Fruit fly (Drosophila melanogaster) whole organism, pupa: ENCODE results near the gene lute.

Source experiments
- CG10348 ChIP-seq: fragments of 200-800 bp; sonication (Bioruptor generic); IDR thresholded peaks from 2 replicates; pipeline ENCODE4 v1.3.6; 2022; ENCODE audit warnings: missing biosample characterization, missing genetic modification characterization
- CG12605 ChIP-seq: fragments of 200-800 bp; sonication (Bioruptor generic); IDR thresholded peaks from 2 replicates; pipeline ENCODE4 v1.3.6; 2022; ENCODE audit warnings: missing biosample characterization, missing genetic modification characterization
- CG13204 ChIP-seq: fragments of 200-800 bp; sonication (Bioruptor generic); optimal IDR thresholded peaks from 2 replicates; lab custom pipeline; 2018; ENCODE audit warnings: missing biosample characterization, mild to moderate bottlenecking, missing genetic modification characterization, moderate library complexity
- CG14655 ChIP-seq: fragments of 200-800 bp; sonication (Bioruptor generic); optimal IDR thresholded peaks from 3 replicates; lab custom pipeline; 2017; ENCODE audit warnings: mild to moderate bottlenecking, missing biosample characterization, missing genetic modification reagents, missing genetic modification characterization
- CG15710 ChIP-seq: fragments of 200-800 bp; sonication (Bioruptor generic); optimal IDR thresholded peaks from 2 replicates; lab custom pipeline; 2018; ENCODE audit warnings: missing biosample characterization, mild to moderate bottlenecking, missing genetic modification characterization, moderate library complexity
- CG17806 ChIP-seq: fragments of 200-800 bp; sonication (Bioruptor generic); optimal IDR thresholded peaks from 2 replicates; lab custom pipeline; 2018; ENCODE audit warnings: missing biosample characterization, mild to moderate bottlenecking, missing genetic modification characterization, moderate library complexity
- CG32121 ChIP-seq: fragments of 200-800 bp; sonication (Bioruptor generic); IDR thresholded peaks from 2 replicates; pipeline ENCODE4 v1.3.6; 2022; ENCODE audit warnings: missing biosample characterization, missing genetic modification characterization
- CG34367 ChIP-seq: fragments of 200-800 bp; sonication (Bioruptor generic); optimal IDR thresholded peaks from 2 replicates; lab custom pipeline; 2018; ENCODE audit warnings: missing biosample characterization, mild to moderate bottlenecking, missing genetic modification characterization
- CG4496 ChIP-seq: fragments of 200-800 bp; sonication (Bioruptor generic); IDR thresholded peaks from 3 replicates; pipeline ENCODE4 v1.3.6; 2022; ENCODE audit warnings: missing biosample characterization, missing genetic modification characterization
- CG8159 ChIP-seq: fragments of 200-800 bp; sonication (Bioruptor generic); optimal IDR thresholded peaks from 3 replicates; lab custom pipeline; 2018; ENCODE audit warnings: missing biosample characterization, mild to moderate bottlenecking, missing genetic modification characterization, moderate library complexity
- CG8301 ChIP-seq: fragments of 200-800 bp; sonication (Bioruptor generic); optimal IDR thresholded peaks from 2 replicates; lab custom pipeline; 2018; ENCODE audit warnings: missing biosample characterization, mild to moderate bottlenecking, missing genetic modification characterization
- CG9948 ChIP-seq: fragments of 200-800 bp; sonication (Bioruptor generic); optimal IDR thresholded peaks from 2 replicates; lab custom pipeline; 2018; ENCODE audit warnings: missing biosample characterization, mild to moderate bottlenecking, missing genetic modification characterization, moderate library complexity
- D1 ChIP-seq: fragments of 200-800 bp; sonication (Bioruptor generic); optimal IDR thresholded peaks from 2 replicates; lab custom pipeline; 2018; ENCODE audit warnings: missing biosample characterization, mild to moderate bottlenecking, missing genetic modification characterization, moderate library complexity
- EcR ChIP-seq: fragments of 200-800 bp; sonication (Bioruptor generic); optimal IDR thresholded peaks from 3 replicates; lab custom pipeline; 2019; ENCODE audit warnings: missing biosample characterization, missing genetic modification characterization, mild to moderate bottlenecking, moderate library complexity, missing genetic modification reagents
- Ets98B ChIP-seq: fragments of 200-800 bp; sonication (Bioruptor generic); IDR thresholded peaks from 2 replicates; pipeline ENCODE4 v1.3.6; 2022; ENCODE audit warnings: missing biosample characterization, missing genetic modification characterization
- Pif1A ChIP-seq: fragments of 200-800 bp; sonication (Bioruptor generic); optimal IDR thresholded peaks from 3 replicates; lab custom pipeline; 2016; ENCODE audit warnings: missing biosample characterization, missing genetic modification characterization
- Pif1B ChIP-seq: fragments of 200-800 bp; sonication (Bioruptor generic); optimal IDR thresholded peaks from 3 replicates; lab custom pipeline; 2016; ENCODE audit warnings: missing biosample characterization, missing genetic modification characterization
- Snoo ChIP-seq: fragments of 200-800 bp; sonication (Bioruptor generic); optimal IDR thresholded peaks from 3 replicates; lab custom pipeline; 2017; ENCODE audit warnings: missing biosample characterization, mild to moderate bottlenecking, missing genetic modification characterization, inconsistent platforms
- fd96Ca ChIP-seq: fragments of 200-800 bp; sonication (Bioruptor generic); IDR thresholded peaks from 3 replicates; pipeline ENCODE4 v1.3.6; 2022; ENCODE audit warnings: missing biosample characterization, missing genetic modification characterization
- gl ChIP-seq: fragments of 200-800 bp; sonication (Bioruptor generic); optimal IDR thresholded peaks from 2 replicates; lab custom pipeline; 2018; ENCODE audit warnings: missing biosample characterization, mild to moderate bottlenecking, missing genetic modification characterization
- rn ChIP-seq: fragments of 200-800 bp; sonication (Bioruptor generic); IDR thresholded peaks from 2 replicates; pipeline ENCODE4 v1.3.6; 2022; ENCODE audit warnings: missing biosample characterization, missing genetic modification characterization

The lute gene

dm6 chr3R:17417167-17417566 lies 37.4 kb downstream of the lute start, which contains the start of gene CG33333:
Gene CG33333 (plus strand): TSS chr3R:17417467.
- TF ChIP-seq CG34367 (tag; lab: Kevin White, UChicago) = no peak
- TF ChIP-seq CG12605 (GFP tag; lab: Robert Waterston, UW) = no peak
- TF ChIP-seq CG14655 (GFP tag; lab: Kevin White, UChicago) = no peak
- no peak for TF ChIP-seq CG8301 (tag; lab: Kevin White, UChicago)
- TF ChIP-seq rn (GFP tag; lab: Robert Waterston, UW) = no peak
- no peak for TF ChIP-seq Pif1B (GFP tag; lab: Kevin White, UChicago)
- no peak for TF ChIP-seq CG15710 (tag; lab: Kevin White, UChicago)

dm6 chr3R:17418459-17418858 lies 38.7 kb downstream of the lute start, which contains the start of gene CG42834:
Gene CG42834 (plus strand): TSS chr3R:17418759.
- TF ChIP-seq rn (GFP tag; lab: Robert Waterston, UW) (no peak), Pif1A (GFP tag; lab: Kevin White, UChicago) (no peak), CG9948 (tag; lab: Kevin White, UChicago) (no peak), gl (tag; lab: Kevin White, UChicago) (no peak)

- TF ChIP-seq Snoo (no peak), fd96Ca (no peak), CG17806 (tag; lab: Kevin White, UChicago) (no peak), rn (GFP tag; lab: Robert Waterston, UW) (no peak), EcR (GFP tag; lab: Kevin White, UChicago) (no peak), CG8301 (tag; lab: Kevin White, UChicago) (no peak), CG15710 (tag; lab: Kevin White, UChicago) (no peak), Ets98B (GFP tag; lab: Robert Waterston, UW) (no peak), Pif1A (GFP tag; lab: Kevin White, UChicago) (no peak), CG14655 (GFP tag; lab: Kevin White, UChicago) (no peak), CG9948 (tag; lab: Kevin White, UChicago) (no peak), Pif1B (GFP tag; lab: Kevin White, UChicago) (no peak), CG8159 (tag; lab: Kevin White, UChicago) (no peak), CG34367 (tag; lab: Kevin White, UChicago) (no peak), gl (tag; lab: Kevin White, UChicago) (no peak), CG10348 (GFP tag; lab: Robert Waterston, UW) (no peak)
These were observed 40.6 kb downstream of the lute start, which contains the start of gene CG42835 for dm6 chr3R:17420338-17420737. Gene CG42835 (plus strand): TSS chr3R:17420638.

dm6 chr3R:17422102-17422501 lies 42.4 kb downstream of the lute start, which contains the start of gene CG14332:
Gene CG14332 (minus strand): TSS chr3R:17422202.
- no peak for TF ChIP-seq CG8301 (tag; lab: Kevin White, UChicago)
- TF ChIP-seq CG10348 (GFP tag; lab: Robert Waterston, UW) = no peak
- no peak for TF ChIP-seq D1 (tag; lab: Kevin White, UChicago)
- TF ChIP-seq CG8159 (tag; lab: Kevin White, UChicago) = no peak
- TF ChIP-seq rn (GFP tag; lab: Robert Waterston, UW) = no peak
- TF ChIP-seq CG32121 = no peak
- TF ChIP-seq CG9948 (tag; lab: Kevin White, UChicago) = no peak

dm6 chr3R:17425417-17425915 lies 45.7 kb downstream of the lute start, which contains the start of gene cysu:
Gene cysu (plus strand): TSS chr3R:17425768.
- TF ChIP-seq CG4496 (GFP tag; lab: Robert Waterston, UW) (no peak), CG9948 (tag; lab: Kevin White, UChicago) (no peak), CG8159 (tag; lab: Kevin White, UChicago) (no peak), CG32121 (no peak), Pif1B (GFP tag; lab: Kevin White, UChicago) (no peak), CG34367 (tag; lab: Kevin White, UChicago) (no peak), fd96Ca (no peak), gl (tag; lab: Kevin White, UChicago) (no peak), rn (GFP tag; lab: Robert Waterston, UW) (no peak), CG13204 (GFP tag; lab: Kevin White, UChicago) (no peak), CG17806 (tag; lab: Kevin White, UChicago) (no peak), CG8301 (tag; lab: Kevin White, UChicago) (no peak), Snoo (no peak), CG14655 (GFP tag; lab: Kevin White, UChicago) (no peak), CG12605 (GFP tag; lab: Robert Waterston, UW) (no peak), CG15710 (tag; lab: Kevin White, UChicago) (no peak), D1 (tag; lab: Kevin White, UChicago) (no peak), EcR (GFP tag; lab: Kevin White, UChicago) (no peak), Pif1A (GFP tag; lab: Kevin White, UChicago) (no peak), CG10348 (GFP tag; lab: Robert Waterston, UW) (no peak)

dm6 chr3R:17426265-17426664 lies 46.5 kb downstream of the lute start:
- TF ChIP-seq CG8159 (tag; lab: Kevin White, UChicago) (no peak), CG15710 (tag; lab: Kevin White, UChicago) (no peak), Pif1B (GFP tag; lab: Kevin White, UChicago) (no peak), CG34367 (tag; lab: Kevin White, UChicago) (no peak), gl (tag; lab: Kevin White, UChicago) (no peak), CG32121 (no peak), Snoo (no peak), CG9948 (tag; lab: Kevin White, UChicago) (no peak)
